Worm (Caenorhabditis elegans): ENCODE results near the gene ZC53.2.

ce11 chrX:1915022-1915421, 9.0 kb downstream of the ZC53.2 start, which contains the start of gene rgs-9:
- TF ChIP-seq fkh-10 (GFP tag; optimal IDR thresholded peaks at IDR 0.05) (no peak), snpc-4 (tag; optimal IDR thresholded peaks at IDR 0.05) (no peak), ceh-63 (GFP tag; optimal IDR thresholded peaks at IDR 0.05) (no peak), pqm-1 (tag; optimal IDR thresholded peaks at IDR 0.05) (no peak), mep-1 (tag; optimal IDR thresholded peaks at IDR 0.05) (no peak)
